Fruit fly (Drosophila melanogaster) whole organism, prepupa: ENCODE data around the gene CG15546.

Experiments
- Blimp-1 ChIP-seq: fragments of 200-800 bp; sonication (Bioruptor generic); optimal IDR thresholded peaks from 3 replicates; lab custom pipeline; 2017; ENCODE audit warnings: missing biosample characterization, missing genetic modification characterization, mild to moderate bottlenecking, moderate library complexity, missing genetic modification reagents
- Lpt ChIP-seq: fragments of 200-800 bp; sonication (Bioruptor generic); optimal IDR thresholded peaks from 3 replicates; lab custom pipeline; 2016; ENCODE audit warnings: missing biosample characterization, missing genetic modification characterization
- OdsH ChIP-seq: fragments of 200-800 bp; sonication (Bioruptor generic); optimal IDR thresholded peaks from 3 replicates; lab custom pipeline; 2016; ENCODE audit warnings: missing biosample characterization, missing genetic modification characterization
- esn ChIP-seq: fragments of 200-800 bp; sonication (Bioruptor generic); optimal IDR thresholded peaks from 2 replicates; lab custom pipeline; 2016; ENCODE audit warnings: missing biosample characterization, mild to moderate bottlenecking, missing genetic modification characterization, moderate library complexity

DNA sequence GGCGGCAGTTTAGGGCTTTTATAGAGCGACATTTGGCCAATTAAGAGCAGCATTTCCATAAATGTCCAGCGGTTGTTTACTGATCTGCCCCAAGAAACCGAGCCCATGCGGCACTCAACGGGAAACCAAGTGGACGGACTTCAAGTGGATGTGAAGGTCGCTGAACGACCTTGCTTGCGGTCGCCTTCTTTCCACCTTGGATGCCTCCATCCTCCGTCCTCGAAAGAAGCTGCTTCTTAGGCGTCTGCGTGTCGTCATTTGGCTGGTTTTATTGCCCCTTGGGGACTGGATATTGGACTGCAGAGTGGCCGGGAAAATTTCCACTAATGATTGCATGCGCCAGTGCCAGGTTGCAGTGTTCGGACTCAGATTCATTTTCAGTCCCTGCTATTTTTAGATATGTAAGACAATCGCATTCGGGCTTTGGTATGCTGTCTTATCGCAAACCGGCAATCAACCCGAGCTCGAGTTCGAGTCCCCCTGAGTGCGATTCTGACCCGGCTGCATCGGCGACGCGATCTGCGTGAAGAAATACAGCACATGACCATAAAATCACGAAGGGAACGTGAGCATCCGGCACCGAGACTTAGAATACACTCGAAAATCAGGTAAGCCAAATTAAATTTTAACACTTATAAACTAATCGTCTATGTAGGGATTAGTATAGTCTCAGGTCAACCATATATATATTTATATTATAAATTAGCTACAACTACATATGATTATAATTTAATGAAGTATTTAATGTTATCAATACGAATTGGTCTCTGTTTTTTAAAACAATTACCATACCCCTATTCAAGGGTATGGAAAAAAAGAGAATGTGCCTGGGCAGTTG, 33.1 kb downstream of the CG15546 start:
- TF ChIP-seq Blimp-1 (GFP tag; lab: Kevin White, UChicago) (peak; percentile 19), OdsH (GFP tag; lab: Kevin White, UChicago) (peak; percentile 65), esn (GFP tag; lab: Kevin White, UChicago) (peak; percentile 34), Lpt (GFP tag; lab: Kevin White, UChicago) (no peak)
